Worm (Caenorhabditis elegans) whole organism, L3 larva: Measurements from ENCODE around the gene tomm-70.

Source experiments
- ceh-28 ChIP-seq: fragments of 150-350 bp; optimal IDR thresholded peaks from 2 replicates; lab custom pipeline; 2014; ENCODE audit warnings: missing biosample characterization, missing genetic modification reagents, missing genetic modification characterization
- egl-27 ChIP-seq: sonication (generic microtip); optimal IDR thresholded peaks from 4 replicates; lab custom pipeline; 2017; ENCODE audit warnings: missing biosample characterization, missing genetic modification reagents, missing genetic modification characterization
- lin-39 ChIP-seq: fragments of 150-350 bp; optimal IDR thresholded peaks from 2 replicates; lab custom pipeline; 2018; ENCODE audit warnings: missing biosample characterization, missing genetic modification reagents, missing genetic modification characterization
- nhr-67 ChIP-seq: fragments of 150-350 bp; optimal IDR thresholded peaks from 2 replicates; lab custom pipeline; 2014; ENCODE audit warnings: missing biosample characterization, missing genetic modification characterization
- pha-4 ChIP-seq: fragments of 150-350 bp; optimal IDR thresholded peaks from 2 replicates; lab custom pipeline; 2014; ENCODE audit warnings: missing biosample characterization, missing genetic modification reagents, missing genetic modification characterization
- skn-1 ChIP-seq: fragments of 150-350 bp; optimal IDR thresholded peaks from 2 replicates; lab custom pipeline; 2014; ENCODE audit warnings: missing biosample characterization, missing genetic modification characterization
- zag-1 ChIP-seq: fragments of 150-350 bp; optimal IDR thresholded peaks from 2 replicates; lab custom pipeline; 2014; ENCODE audit warnings: missing biosample characterization, missing genetic modification characterization

- TF ChIP-seq pha-4 (tag; lab: Kevin White, UChicago): no peak
- TF ChIP-seq egl-27: no peak
- TF ChIP-seq ceh-28 (tag; lab: Kevin White, UChicago): no peak
- no peak for TF ChIP-seq skn-1 (tag; lab: Kevin White, UChicago)
- no peak for TF ChIP-seq nhr-67 (tag; lab: Kevin White, UChicago)
- no peak for TF ChIP-seq lin-39 (tag; lab: Kevin White, UChicago)
- no peak for TF ChIP-seq zag-1 (tag; lab: Kevin White, UChicago)
Observed at ce11 chrIII:8704765-8705164, 49.8 kb downstream of the tomm-70 start, which contains the start of gene B0303.16.
